Worm (Caenorhabditis elegans): ENCODE measurements around the gene C09B9.2.

ce11 chrIV:4981027-4981426 lies 48.1 kb upstream of the C09B9.2 start, which contains the start of gene srz-24:
- no peak for TF ChIP-seq C08G9.2 (tag; optimal IDR thresholded peaks at IDR 0.05)
- no peak for TF ChIP-seq F13H6.1 (tag; optimal IDR thresholded peaks at IDR 0.05)
- no peak for TF ChIP-seq pha-4 (tag; optimal IDR thresholded peaks at IDR 0.05)
- no peak for TF ChIP-seq fax-1 (tag; optimal IDR thresholded peaks at IDR 0.05)
- no peak for TF ChIP-seq tbx-7 (tag; optimal IDR thresholded peaks at IDR 0.05)
- TF ChIP-seq ama-1 (optimal IDR thresholded peaks at IDR 0.05), result no peak
- TF ChIP-seq hlh-30 (tag; optimal IDR thresholded peaks at IDR 0.05; ENCODE audit: insufficient read depth), result no peak
- no peak for TF ChIP-seq unc-55 (GFP tag; optimal IDR thresholded peaks at IDR 0.05)
- TF ChIP-seq sox-4 (tag; optimal IDR thresholded peaks at IDR 0.05), result no peak
- TF ChIP-seq lin-11 (tag; optimal IDR thresholded peaks at IDR 0.05), result no peak
- no peak for TF ChIP-seq pqm-1 (tag; optimal IDR thresholded peaks at IDR 0.05)
- TF ChIP-seq npax-4 (tag; optimal IDR thresholded peaks at IDR 0.05), result no peak
- no peak for TF ChIP-seq K09A11.1 (tag; optimal IDR thresholded peaks at IDR 0.05; ENCODE audit: insufficient read depth)
